Fruit fly (Drosophila melanogaster): Measurements from ENCODE around the gene dsh.

Gene dsh

dm6 chrX:11351351-11351750, 4.3 kb upstream of the dsh start:
- TF ChIP-seq mirr (GFP tag; optimal IDR thresholded peaks at IDR 0.05) (peak; percentile 92), pnt (GFP tag; optimal IDR thresholded peaks at IDR 0.05) (peak; percentile 95), CG8388 (GFP tag; optimal IDR thresholded peaks at IDR 0.05) (peak; percentile 87), gfzf (GFP tag; optimal IDR thresholded peaks at IDR 0.05) (no peak), Blimp-1 (GFP tag; optimal IDR thresholded peaks at IDR 0.05) (peak; percentile 86), CG12942 (GFP tag; optimal IDR thresholded peaks at IDR 0.05) (peak; percentile 83), CG6791 (GFP tag; IDR thresholded peaks at IDR 0.05; ENCODE audit: partially characterized antibody) (no peak), lbe (GFP tag; optimal IDR thresholded peaks at IDR 0.05) (peak; percentile 88), CG10366 (GFP tag; IDR thresholded peaks at IDR 0.05) (peak; percentile 96), Lhr (GFP tag; optimal IDR thresholded peaks at IDR 0.05) (peak; percentile 79), Sry-β (GFP tag; optimal IDR thresholded peaks at IDR 0.05) (peak; percentile 38), gro (GFP tag; optimal IDR thresholded peaks at IDR 0.05) (peak; percentile 86), zfh2 (GFP tag; optimal IDR thresholded peaks at IDR 0.05) (peak; percentile 92), E2f1 (GFP tag; IDR thresholded peaks at IDR 0.05) (peak; percentile 96), fu2 (GFP tag; optimal IDR thresholded peaks at IDR 0.05) (peak; percentile 74), CG32532 (GFP tag; IDR thresholded peaks at IDR 0.05) (peak; percentile 96), HmgZ (tag; optimal IDR thresholded peaks at IDR 0.05) (peak; percentile 93), Dad (GFP tag; optimal IDR thresholded peaks at IDR 0.05) (peak; percentile 92), Dip3 (GFP tag; optimal IDR thresholded peaks at IDR 0.05) (peak; percentile 93), CG12104 (GFP tag; optimal IDR thresholded peaks at IDR 0.05) (peak; percentile 81), Oli (tag; optimal IDR thresholded peaks at IDR 0.05) (peak; percentile 92), exex (tag; optimal IDR thresholded peaks at IDR 0.05) (no peak), grau (tag; optimal IDR thresholded peaks at IDR 0.05) (peak; percentile 99), Antp (GFP tag; optimal IDR thresholded peaks at IDR 0.05) (peak; percentile 97), CG2678 (tag; optimal IDR thresholded peaks at IDR 0.05) (peak; percentile 93), CG31388 (GFP tag; optimal IDR thresholded peaks at IDR 0.05) (peak; percentile 83), YL-1 (GFP tag; optimal IDR thresholded peaks at IDR 0.05) (peak; percentile 1), nmo (GFP tag; optimal IDR thresholded peaks at IDR 0.05) (peak; percentile 93), Hr3 (GFP tag; optimal IDR thresholded peaks at IDR 0.05) (peak; percentile 89), dysf (GFP tag; IDR thresholded peaks at IDR 0.05) (peak; percentile 97), Dll (GFP tag; IDR thresholded peaks at IDR 0.05; ENCODE audit: partially characterized antibody) (no peak), Usf (GFP tag; optimal IDR thresholded peaks at IDR 0.05) (peak; percentile 87), CG7271 (tag; optimal IDR thresholded peaks at IDR 0.05) (peak; percentile 54), ewg (GFP tag; optimal IDR thresholded peaks at IDR 0.05) (peak; percentile 86), disco-r (GFP tag; optimal IDR thresholded peaks at IDR 0.05) (peak; percentile 88), NC2α (GFP tag; optimal IDR thresholded peaks at IDR 0.05) (peak; percentile 84), run (tag; optimal IDR thresholded peaks at IDR 0.05) (peak; percentile 69), CG5953 (GFP tag; IDR thresholded peaks at IDR 0.05) (peak; percentile 95), onecut (GFP tag; IDR thresholded peaks at IDR 0.05) (peak; percentile 92), sens (GFP tag) (peak; percentile 97), CG2199 (GFP tag; IDR thresholded peaks at IDR 0.05) (peak; percentile 96), CG6813 (GFP tag; optimal IDR thresholded peaks at IDR 0.05) (peak; percentile 91), cad (GFP tag; optimal IDR thresholded peaks at IDR 0.05) (no peak), fd102C (GFP tag; optimal IDR thresholded peaks at IDR 0.05) (no peak), Myb (GFP tag; optimal IDR thresholded peaks at IDR 0.05) (peak; percentile 82), CG31441 (GFP tag; IDR thresholded peaks at IDR 0.05) (peak; percentile 86), dm (GFP tag; optimal IDR thresholded peaks at IDR 0.05) (peak; percentile 84), tna (GFP tag; IDR thresholded peaks at IDR 0.05; ENCODE audit: partially characterized antibody) (0 out of 2 replicates have a peak, but pooled peaks have one; percentile 16), wek (GFP tag; optimal IDR thresholded peaks at IDR 0.05) (peak; percentile 89), Fer3 (tag; optimal IDR thresholded peaks at IDR 0.05) (peak; percentile 92), CG17328 (GFP tag; IDR thresholded peaks at IDR 0.05) (peak; percentile 97)

All from whole organism, embryonic.